Worm (Caenorhabditis elegans): Measurements from ENCODE around the gene Y51B9A.5.

The Y51B9A.5 gene

ce11 chrII:9403087-9403486 is 859 bp upstream of the Y51B9A.5 start, which contains the start of gene Y51B9A.6:
Gene Y51B9A.6 (minus strand): TSS chrII:9403187.
- TF ChIP-seq elt-1 (tag; optimal IDR thresholded peaks at IDR 0.05; ENCODE audit: borderline replicate concordance, insufficient read depth) = no peak
- TF ChIP-seq zip-8 (tag; optimal IDR thresholded peaks at IDR 0.05) = no peak
- TF ChIP-seq unc-39 (tag; optimal IDR thresholded peaks at IDR 0.05) = no peak
- TF ChIP-seq elt-3 (tag; optimal IDR thresholded peaks at IDR 0.05) = no peak
- no peak for TF ChIP-seq ceh-39 (tag; optimal IDR thresholded peaks at IDR 0.05)
- no peak for TF ChIP-seq flh-1 (GFP tag; optimal IDR thresholded peaks at IDR 0.05)
- no peak for TF ChIP-seq ceh-43 (GFP tag; optimal IDR thresholded peaks at IDR 0.05)
- no peak for TF ChIP-seq lin-32 (GFP tag; optimal IDR thresholded peaks at IDR 0.05)
- TF ChIP-seq nhr-2 (tag; optimal IDR thresholded peaks at IDR 0.05) = no peak
- no peak for TF ChIP-seq nhr-28 (tag; optimal IDR thresholded peaks at IDR 0.05)
- TF ChIP-seq ceh-83 (GFP tag; optimal IDR thresholded peaks at IDR 0.05) = no peak
- TF ChIP-seq ces-1 (GFP tag; optimal IDR thresholded peaks at IDR 0.05) = no peak
- TF ChIP-seq cnd-1 (tag; optimal IDR thresholded peaks at IDR 0.05) = no peak
- TF ChIP-seq tbx-8 (GFP tag; optimal IDR thresholded peaks at IDR 0.05) = no peak
- no peak for TF ChIP-seq sem-2 (GFP tag; optimal IDR thresholded peaks at IDR 0.05)
- TF ChIP-seq unc-62 (GFP tag; optimal IDR thresholded peaks at IDR 0.05) = no peak
- TF ChIP-seq lsy-2 (tag; optimal IDR thresholded peaks at IDR 0.05) = no peak
- no peak for TF ChIP-seq drap-1 (GFP tag; optimal IDR thresholded peaks at IDR 0.05)
- TF ChIP-seq ztf-11 (tag; optimal IDR thresholded peaks at IDR 0.05) = no peak
- TF ChIP-seq pha-4 (tag; optimal IDR thresholded peaks at IDR 0.05) = no peak

ce11 chrII:9407020-9407419 is 3.1 kb downstream of the Y51B9A.5 start, which contains the start of gene mpz-6:
Gene mpz-6 (minus strand): TSS chrII:9407120.
- TF ChIP-seq unc-120 (tag; optimal IDR thresholded peaks at IDR 0.05; ENCODE audit: poor library complexity, severe bottlenecking) (no peak), snpc-4 (tag; optimal IDR thresholded peaks at IDR 0.05) (no peak)

ce11 chrII:9407469-9407868 is 3.5 kb downstream of the Y51B9A.5 start, which contains the start of gene arrd-2:
Gene arrd-2 (plus strand): TSS chrII:9407769.
- no peak for TF ChIP-seq nhr-28 (tag; optimal IDR thresholded peaks at IDR 0.05)
- TF ChIP-seq mep-1 (tag; optimal IDR thresholded peaks at IDR 0.05) = no peak
- no peak for TF ChIP-seq blmp-1 (tag; optimal IDR thresholded peaks at IDR 0.05)
- no peak for TF ChIP-seq bed-3 (GFP tag; optimal IDR thresholded peaks at IDR 0.05)
- no peak for TF ChIP-seq mls-2 (tag; optimal IDR thresholded peaks at IDR 0.05)
- no peak for TF ChIP-seq unc-62 (GFP tag; optimal IDR thresholded peaks at IDR 0.05)
- no peak for TF ChIP-seq zip-8 (tag; optimal IDR thresholded peaks at IDR 0.05)
- TF ChIP-seq mab-5 (tag; optimal IDR thresholded peaks at IDR 0.05) = no peak
- no peak for TF ChIP-seq ceh-43 (GFP tag; optimal IDR thresholded peaks at IDR 0.05)

- no peak for TF ChIP-seq elt-1 (tag; optimal IDR thresholded peaks at IDR 0.05; ENCODE audit: borderline replicate concordance, insufficient read depth)
- no peak for TF ChIP-seq nhr-76 (tag; optimal IDR thresholded peaks at IDR 0.05)
- TF ChIP-seq nhr-28 (tag; optimal IDR thresholded peaks at IDR 0.05) = no peak
- no peak for TF ChIP-seq nhr-12 (tag; optimal IDR thresholded peaks at IDR 0.05)
Measured at ce11 chrII:9411497-9411896, 7.6 kb downstream of the Y51B9A.5 start, which contains the start of gene M176.9. Gene M176.9 (minus strand): TSS chrII:9411597.

ce11 chrII:9412086-9412608 is 8.2 kb downstream of the Y51B9A.5 start, which contains the start of gene arrd-3:
Gene arrd-3 (plus strand): TSS chrII:9412558.
- TF ChIP-seq lsy-2 (tag; optimal IDR thresholded peaks at IDR 0.05) (no peak), lin-32 (GFP tag; optimal IDR thresholded peaks at IDR 0.05) (no peak), nhr-237 (tag; optimal IDR thresholded peaks at IDR 0.05) (no peak), hlh-1 (tag; optimal IDR thresholded peaks at IDR 0.05) (no peak), sem-2 (GFP tag; optimal IDR thresholded peaks at IDR 0.05) (no peak), ceh-39 (tag; optimal IDR thresholded peaks at IDR 0.05) (no peak), mab-5 (tag; optimal IDR thresholded peaks at IDR 0.05) (no peak)
